Worm (Caenorhabditis elegans): ENCODE measurements around the gene paf-2.

ce11 chrX:4256761-4257160 is 40.8 kb downstream of the paf-2 start, which contains the start of gene srv-6:
- TF ChIP-seq mep-1 (tag; optimal IDR thresholded peaks at IDR 0.05), result no peak
- no peak for TF ChIP-seq blmp-1 (tag; optimal IDR thresholded peaks at IDR 0.05)
- TF ChIP-seq unc-62 (GFP tag; optimal IDR thresholded peaks at IDR 0.05), result no peak
- no peak for TF ChIP-seq zip-8 (tag; optimal IDR thresholded peaks at IDR 0.05)
- no peak for TF ChIP-seq ceh-43 (GFP tag; optimal IDR thresholded peaks at IDR 0.05)
- TF ChIP-seq lsy-2 (tag; optimal IDR thresholded peaks at IDR 0.05), result no peak
- TF ChIP-seq unc-120 (tag; optimal IDR thresholded peaks at IDR 0.05; ENCODE audit: poor library complexity, severe bottlenecking), result no peak
- no peak for TF ChIP-seq nhr-28 (tag; optimal IDR thresholded peaks at IDR 0.05)
- no peak for TF ChIP-seq drap-1 (GFP tag; optimal IDR thresholded peaks at IDR 0.05)
- TF ChIP-seq sptf-1 (tag; optimal IDR thresholded peaks at IDR 0.05), result no peak

All from whole organism, mixed stage, embryonic.